Worm (Caenorhabditis elegans): ENCODE measurements around the gene gsp-2.

gsp-2 gene

ce11 chrIII:7291216-7291615, 45.2 kb upstream of the gsp-2 start:
- TF ChIP-seq ces-1 (GFP tag; optimal IDR thresholded peaks at IDR 0.05) = peak; percentile 70
- no peak for TF ChIP-seq cnd-1 (tag; optimal IDR thresholded peaks at IDR 0.05)

ce11 chrIII:7292569-7292968, 43.8 kb upstream of the gsp-2 start:
- TF ChIP-seq mab-5 (tag; optimal IDR thresholded peaks at IDR 0.05) = no peak
- peak; percentile 59 for TF ChIP-seq blmp-1 (tag; optimal IDR thresholded peaks at IDR 0.05)

DNA sequence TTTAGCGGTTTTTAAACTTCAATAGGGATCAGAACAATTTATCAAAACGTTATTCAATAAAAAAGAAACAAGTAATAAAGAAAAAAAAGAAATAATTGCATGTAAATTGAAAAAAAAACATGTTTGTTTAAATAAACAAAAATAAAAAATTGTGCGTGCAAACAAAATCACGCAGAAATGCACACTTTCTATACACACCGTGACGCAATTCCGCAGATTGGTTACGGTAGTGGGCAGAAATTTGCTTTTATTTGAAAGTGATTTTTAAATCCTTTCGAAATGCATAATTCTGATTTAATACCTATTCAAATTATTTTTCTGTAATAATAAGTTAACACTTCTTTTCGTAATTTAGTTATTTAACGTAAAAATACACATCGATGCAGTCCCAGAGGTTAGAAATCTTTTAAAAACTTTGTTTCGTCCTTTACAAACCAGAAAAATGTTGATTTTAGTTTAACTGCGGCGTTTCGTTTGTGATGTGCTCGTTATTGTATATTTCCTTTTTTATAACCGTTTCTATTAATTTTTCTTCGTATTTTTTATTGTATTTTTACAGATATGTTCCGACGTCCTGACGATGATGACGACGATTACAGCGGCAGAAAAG, 43.2 kb upstream of the gsp-2 start, which contains the start of gene cwf-19L2:
Gene cwf-19L2, plus strand, starts transcription at position 560 of the 610 bp plus-strand sequence.
- TF ChIP-seq nhr-28 (tag; optimal IDR thresholded peaks at IDR 0.05) (no peak), lsy-2 (tag; optimal IDR thresholded peaks at IDR 0.05) (peak; percentile 89), mls-2 (tag; optimal IDR thresholded peaks at IDR 0.05) (no peak), pha-4 (tag; optimal IDR thresholded peaks at IDR 0.05) (no peak)

DNA sequence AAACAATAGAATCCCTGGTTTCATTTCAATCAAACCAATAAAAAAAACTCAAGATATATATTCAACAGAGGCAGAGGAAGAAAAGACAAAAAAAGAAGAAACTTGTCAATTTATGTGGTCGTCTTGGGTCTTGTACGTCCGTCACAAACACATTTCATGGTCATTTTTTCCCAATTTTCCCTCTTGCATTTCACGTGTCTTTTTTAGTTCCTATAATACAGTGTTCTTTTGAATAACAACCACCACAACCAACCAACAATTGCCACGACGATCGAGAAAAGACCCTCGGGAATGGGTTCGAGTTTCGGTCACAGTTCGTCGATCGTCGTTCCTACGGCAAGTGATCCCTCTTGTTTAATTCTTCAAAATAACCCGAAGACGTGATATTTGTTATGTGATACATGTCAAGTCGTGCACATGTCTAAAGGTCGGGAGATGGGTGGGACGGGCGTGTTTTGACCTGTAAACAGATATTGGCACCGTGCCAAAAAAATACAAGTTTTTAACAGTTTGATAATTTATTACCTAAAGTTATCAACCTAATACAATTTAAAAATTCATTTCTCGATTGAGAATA, 40.2 kb upstream of the gsp-2 start:
- TF ChIP-seq nhr-76 (tag; optimal IDR thresholded peaks at IDR 0.05) (no peak), zip-8 (tag; optimal IDR thresholded peaks at IDR 0.05) (no peak), nhr-28 (tag; optimal IDR thresholded peaks at IDR 0.05) (no peak)

ce11 chrIII:7297045-7297680, 39.2 kb upstream of the gsp-2 start:
- TF ChIP-seq elt-3 (tag; optimal IDR thresholded peaks at IDR 0.05) (no peak), elt-1 (tag; optimal IDR thresholded peaks at IDR 0.05; ENCODE audit: borderline replicate concordance, insufficient read depth) (no peak), nhr-2 (tag; optimal IDR thresholded peaks at IDR 0.05) (no peak), cnd-1 (tag; optimal IDR thresholded peaks at IDR 0.05) (no peak), ces-1 (GFP tag; optimal IDR thresholded peaks at IDR 0.05) (no peak), M03D4.4 (tag; optimal IDR thresholded peaks at IDR 0.05) (no peak)

DNA sequence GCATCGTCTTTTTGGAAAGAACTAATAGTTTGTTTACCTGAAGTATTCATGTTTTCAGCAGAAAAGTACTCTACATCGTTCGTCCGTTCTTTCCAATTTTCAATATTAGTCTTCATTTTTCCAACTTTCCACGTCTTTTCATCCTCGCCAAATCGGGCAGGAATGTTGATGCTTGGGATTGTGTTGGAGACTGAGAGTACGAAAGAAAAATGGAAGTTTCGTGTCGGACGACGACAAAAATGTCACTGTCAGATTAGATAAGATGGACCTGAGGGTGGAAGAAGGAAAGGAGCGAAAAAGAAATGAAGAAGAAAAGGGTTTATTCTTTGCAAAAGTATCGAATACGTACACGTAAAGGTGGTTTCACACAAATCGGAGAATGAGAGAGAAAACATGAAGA, 38.3 kb upstream of the gsp-2 start:
- no peak for TF ChIP-seq mls-2 (tag; optimal IDR thresholded peaks at IDR 0.05)
- no peak for TF ChIP-seq ces-1 (GFP tag; optimal IDR thresholded peaks at IDR 0.05)
- no peak for TF ChIP-seq lsy-2 (tag; optimal IDR thresholded peaks at IDR 0.05)
- no peak for TF ChIP-seq bed-3 (GFP tag; optimal IDR thresholded peaks at IDR 0.05)
- TF ChIP-seq elt-1 (tag; optimal IDR thresholded peaks at IDR 0.05; ENCODE audit: borderline replicate concordance, insufficient read depth) = no peak
- no peak for TF ChIP-seq nhr-12 (tag; optimal IDR thresholded peaks at IDR 0.05)
- TF ChIP-seq sem-2 (GFP tag; optimal IDR thresholded peaks at IDR 0.05) = no peak
- no peak for TF ChIP-seq lin-13 (tag; optimal IDR thresholded peaks at IDR 0.05)
- TF ChIP-seq nhr-2 (tag; optimal IDR thresholded peaks at IDR 0.05) = no peak
- TF ChIP-seq ztf-11 (tag; optimal IDR thresholded peaks at IDR 0.05) = no peak
- TF ChIP-seq unc-39 (tag; optimal IDR thresholded peaks at IDR 0.05) = no peak
- TF ChIP-seq elt-3 (tag; optimal IDR thresholded peaks at IDR 0.05) = no peak
- TF ChIP-seq cnd-1 (tag; optimal IDR thresholded peaks at IDR 0.05) = no peak
- TF ChIP-seq mep-1 (tag; optimal IDR thresholded peaks at IDR 0.05) = no peak
- TF ChIP-seq lin-32 (GFP tag; optimal IDR thresholded peaks at IDR 0.05) = no peak
- no peak for TF ChIP-seq tbx-8 (GFP tag; optimal IDR thresholded peaks at IDR 0.05)
- no peak for TF ChIP-seq sptf-1 (tag; optimal IDR thresholded peaks at IDR 0.05)
- TF ChIP-seq nhr-76 (tag; optimal IDR thresholded peaks at IDR 0.05) = no peak
- TF ChIP-seq flh-1 (GFP tag; optimal IDR thresholded peaks at IDR 0.05) = no peak
- TF ChIP-seq ceh-83 (GFP tag; optimal IDR thresholded peaks at IDR 0.05) = no peak

DNA sequence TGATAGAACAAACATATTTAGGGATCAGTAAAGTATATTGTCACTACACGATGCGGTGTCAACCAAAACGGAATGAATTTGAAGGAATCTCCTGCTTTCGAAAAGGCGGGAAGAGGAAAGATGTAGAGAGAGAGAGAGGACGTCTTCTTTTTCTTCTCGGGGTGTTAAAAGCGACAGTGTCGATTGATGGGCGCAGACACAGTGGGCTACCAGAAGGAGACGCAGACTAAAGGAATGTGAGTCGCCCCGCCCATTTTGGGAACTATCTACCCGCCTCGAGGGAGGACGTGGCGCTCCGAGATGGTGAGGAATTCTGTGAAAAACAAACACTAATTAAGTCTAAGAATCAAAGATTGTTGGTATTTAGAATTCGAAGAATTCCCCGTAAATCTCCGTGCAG, 36.9 kb upstream of the gsp-2 start, which contains the start of the genes B0361.14 and B0361.9:
Gene B0361.14, minus strand, starts transcription at position 66 of the 400 bp plus-strand sequence.
Gene B0361.9, minus strand, starts transcription at position 166 of the 400 bp plus-strand sequence.
- TF ChIP-seq drap-1 (GFP tag; optimal IDR thresholded peaks at IDR 0.05) (no peak), lsy-2 (tag; optimal IDR thresholded peaks at IDR 0.05) (no peak), nhr-28 (tag; optimal IDR thresholded peaks at IDR 0.05) (no peak), M03D4.4 (tag; optimal IDR thresholded peaks at IDR 0.05) (no peak), ztf-11 (tag; optimal IDR thresholded peaks at IDR 0.05) (no peak), tbx-8 (GFP tag; optimal IDR thresholded peaks at IDR 0.05) (no peak), mep-1 (tag; optimal IDR thresholded peaks at IDR 0.05) (no peak), nhr-12 (tag; optimal IDR thresholded peaks at IDR 0.05) (no peak), hlh-1 (tag; optimal IDR thresholded peaks at IDR 0.05) (no peak), ceh-43 (GFP tag; optimal IDR thresholded peaks at IDR 0.05) (no peak), snpc-4 (tag; optimal IDR thresholded peaks at IDR 0.05) (no peak), ceh-83 (GFP tag; optimal IDR thresholded peaks at IDR 0.05) (no peak), pha-4 (tag; optimal IDR thresholded peaks at IDR 0.05) (no peak)
